Worm (Caenorhabditis elegans) whole organism, early embryonic: ENCODE measurements around the gene srh-270.

Experiments used
- B0310.2 ChIP-seq: sonication (generic microtip); optimal IDR thresholded peaks from 2 replicates; lab custom pipeline; 2016; ENCODE audit warnings: mild to moderate bottlenecking, missing genetic modification characterization, missing compliant biosample characterization
- aly-1 ChIP-seq: sonication (generic microtip); optimal IDR thresholded peaks from 2 replicates; lab custom pipeline; 2016; ENCODE audit warnings: missing genetic modification characterization, missing compliant biosample characterization
- ama-1 ChIP-seq: fragments of 150-350 bp; optimal IDR thresholded peaks from 2 replicates; lab custom pipeline; 2014
- ceh-13 ChIP-seq: fragments of 200-800 bp; sonication (Bioruptor generic); optimal IDR thresholded peaks from 2 replicates; lab custom pipeline; 2018; ENCODE audit warnings: mild to moderate bottlenecking, missing genetic modification characterization, missing compliant biosample characterization
- ceh-36 ChIP-seq: sonication (generic microtip); optimal IDR thresholded peaks from 2 replicates; lab custom pipeline; 2016; ENCODE audit warnings: missing genetic modification characterization, inconsistent platforms, missing compliant biosample characterization
- ets-7 ChIP-seq: sonication (generic microtip); optimal IDR thresholded peaks from 2 replicates; lab custom pipeline; 2016; ENCODE audit warnings: missing genotype, missing genetic modification characterization, missing compliant biosample characterization
- flt-1 ChIP-seq: fragments of 200-800 bp; sonication (Bioruptor generic); IDR thresholded peaks from 2 replicates; pipeline ENCODE4 v1.3.6; 2022; ENCODE audit warnings: missing genetic modification characterization, missing compliant biosample characterization
- hmbx-1 ChIP-seq: sonication (generic microtip); optimal IDR thresholded peaks from 2 replicates; lab custom pipeline; 2016; ENCODE audit warnings: mild to moderate bottlenecking, missing genetic modification characterization, missing compliant biosample characterization
- pes-1 ChIP-seq: fragments of 200-800 bp; sonication (Bioruptor generic); IDR thresholded peaks from 2 replicates; pipeline ENCODE4 v1.3.6; 2022; ENCODE audit warnings: missing genetic modification reagents, missing genetic modification characterization, missing compliant biosample characterization
- sea-1 ChIP-seq: fragments of 200-800 bp; sonication (Bioruptor generic); conservative IDR thresholded peaks from 2 replicates; pipeline ENCODE4 v1.3.6; 2022; ENCODE audit warnings: missing genetic modification characterization, missing compliant biosample characterization
- tbx-11 ChIP-seq: fragments of 200-800 bp; sonication (Bioruptor generic); IDR thresholded peaks from 2 replicates; pipeline ENCODE4 v1.3.6; 2022; ENCODE audit warnings: missing genetic modification characterization, missing compliant biosample characterization

- no peak for TF ChIP-seq ceh-36 (tag; lab: Kevin White, UChicago)
- TF ChIP-seq ceh-13 (GFP tag; lab: Kevin White, UChicago): no peak
- TF ChIP-seq tbx-11: no peak
- no peak for TF ChIP-seq flt-1
- TF ChIP-seq ama-1 (lab: Kevin White, UChicago): no peak
- no peak for TF ChIP-seq B0310.2 (tag; lab: Kevin White, UChicago)
- TF ChIP-seq hmbx-1 (tag; lab: Kevin White, UChicago): no peak
- TF ChIP-seq aly-1 (tag; lab: Kevin White, UChicago): no peak
- TF ChIP-seq sea-1 (GFP tag; lab: Robert Waterston, UW): no peak
- no peak for TF ChIP-seq pes-1
- no peak for TF ChIP-seq ets-7 (tag; lab: Kevin White, UChicago)
Measured at ce11 chrV:2861505-2861904, at the start of gene srh-270.
